Worm (Caenorhabditis elegans) whole organism, midembryonic: ENCODE measurements around the gene wdr-83.

Experiments
- T22C8.4 ChIP-seq: fragments of 200-800 bp; sonication (Bioruptor generic); IDR thresholded peaks from 2 replicates; pipeline ENCODE4 v1.3.6; 2022; ENCODE audit warnings: missing genetic modification characterization, missing compliant biosample characterization
- flt-1 ChIP-seq: fragments of 200-800 bp; sonication (Bioruptor generic); IDR thresholded peaks from 2 replicates; pipeline ENCODE4 v1.3.6; 2022; ENCODE audit warnings: missing genetic modification characterization, missing compliant biosample characterization
- klf-2 ChIP-seq: fragments of 200-800 bp; sonication (Bioruptor generic); conservative IDR thresholded peaks from 2 replicates; pipeline ENCODE4 v1.3.6; 2022; ENCODE audit warnings: missing genetic modification reagents, missing genetic modification characterization, missing compliant biosample characterization
- ztf-29 ChIP-seq: fragments of 200-800 bp; sonication (Bioruptor generic); IDR thresholded peaks from 2 replicates; pipeline ENCODE4 v1.3.6; 2022; ENCODE audit warnings: missing genetic modification reagents, missing genetic modification characterization, missing compliant biosample characterization

ce11 chrII:5027952-5028351 is 3.6 kb downstream of the wdr-83 start:
- TF ChIP-seq klf-2 (GFP tag; lab: Robert Waterston, UW) (no peak), ztf-29 (no peak), flt-1 (GFP tag; lab: Robert Waterston, UW) (no peak), T22C8.4 (GFP tag; lab: Robert Waterston, UW) (no peak)
